Fruit fly (Drosophila melanogaster) whole organism, prepupa: ENCODE data around the gene Cyp4d20.
A peak's percentile ranks its signal among the peaks of the same experiment; 100 is the strongest.

Experiments
- CG11762 ChIP-seq: fragments of 200-800 bp; sonication (Bioruptor generic); optimal IDR thresholded peaks from 3 replicates; lab custom pipeline; 2016; ENCODE audit warnings: missing biosample characterization, missing genetic modification characterization; ENCODE audit not compliant: insufficient read depth
- CG11902 ChIP-seq: fragments of 200-800 bp; sonication (Bioruptor generic); optimal IDR thresholded peaks from 3 replicates; lab custom pipeline; 2016; ENCODE audit warnings: missing biosample characterization, missing genetic modification characterization
- CG15336 ChIP-seq: fragments of 200-800 bp; sonication (Bioruptor generic); IDR thresholded peaks from 2 replicates; pipeline ENCODE4 v1.3.6; 2022; ENCODE audit warnings: missing biosample characterization, missing genetic modification characterization
- CG1621 ChIP-seq: fragments of 200-800 bp; sonication (Bioruptor generic); optimal IDR thresholded peaks from 3 replicates; lab custom pipeline; 2018; ENCODE audit warnings: missing biosample characterization, mild to moderate bottlenecking, missing genetic modification characterization
- CG16779 ChIP-seq: fragments of 200-800 bp; sonication (Bioruptor generic); optimal IDR thresholded peaks from 3 replicates; lab custom pipeline; 2017; ENCODE audit warnings: missing biosample characterization, mild to moderate bottlenecking, missing genetic modification characterization
- CG3032 ChIP-seq: fragments of 200-800 bp; optimal IDR thresholded peaks from 2 replicates; lab custom pipeline; 2019; ENCODE audit warnings: missing biosample characterization, mild to moderate bottlenecking, missing genetic modification characterization, moderate library complexity
- CG31627 ChIP-seq: fragments of 200-800 bp; sonication (Bioruptor generic); optimal IDR thresholded peaks from 3 replicates; lab custom pipeline; 2016; ENCODE audit warnings: missing biosample characterization, missing genetic modification characterization
- CG34406 ChIP-seq: fragments of 200-800 bp; sonication (Bioruptor generic); optimal IDR thresholded peaks from 3 replicates; lab custom pipeline; 2016; ENCODE audit warnings: missing biosample characterization, missing genetic modification characterization
- CG3919 ChIP-seq: fragments of 200-800 bp; sonication (Bioruptor generic); optimal IDR thresholded peaks from 3 replicates; lab custom pipeline; 2016; ENCODE audit warnings: missing biosample characterization, missing genetic modification characterization
- CG6163 ChIP-seq: fragments of 200-800 bp; sonication (Bioruptor generic); IDR thresholded peaks from 3 replicates; pipeline ENCODE4 v1.3.6; 2022; ENCODE audit warnings: missing biosample characterization, missing genetic modification characterization
- CG6276 ChIP-seq: fragments of 200-800 bp; sonication (Bioruptor generic); optimal IDR thresholded peaks from 2 replicates; lab custom pipeline; 2017; ENCODE audit warnings: missing biosample characterization, mild to moderate bottlenecking, missing genetic modification characterization
- CG6792 ChIP-seq: fragments of 200-800 bp; sonication (Bioruptor generic); optimal IDR thresholded peaks from 3 replicates; lab custom pipeline; 2016; ENCODE audit warnings: missing biosample characterization, missing genetic modification characterization
- CG6808 ChIP-seq: fragments of 200-800 bp; sonication (Bioruptor generic); optimal IDR thresholded peaks from 3 replicates; lab custom pipeline; 2017; ENCODE audit warnings: missing biosample characterization, missing genetic modification characterization, mild to moderate bottlenecking, moderate library complexity, missing genetic modification reagents
- CG8119 ChIP-seq: fragments of 200-800 bp; sonication (Bioruptor generic); IDR thresholded peaks from 3 replicates; pipeline ENCODE4 v1.3.6; 2022; ENCODE audit warnings: missing biosample characterization, missing genetic modification characterization
- CG8319 ChIP-seq: fragments of 200-800 bp; sonication (Bioruptor generic); optimal IDR thresholded peaks from 3 replicates; lab custom pipeline; 2016; ENCODE audit warnings: missing biosample characterization, missing genetic modification characterization
- Eip75B ChIP-seq: fragments of 200-800 bp; sonication (Bioruptor generic); optimal IDR thresholded peaks from 3 replicates; lab custom pipeline; 2016; ENCODE audit warnings: missing biosample characterization, missing genetic modification characterization
- Eip78C ChIP-seq: fragments of 200-800 bp; sonication (Bioruptor generic); peaks from one replicate; lab custom pipeline; 2016; ENCODE audit warnings: missing biosample characterization, missing genetic modification characterization
- Eip93F ChIP-seq: fragments of 200-800 bp; sonication (Bioruptor generic); optimal IDR thresholded peaks from 2 replicates; lab custom pipeline; 2016; ENCODE audit warnings: missing biosample characterization, mild to moderate bottlenecking, missing genetic modification characterization
- Ets21C ChIP-seq: fragments of 200-800 bp; sonication (Bioruptor generic); optimal IDR thresholded peaks from 3 replicates; lab custom pipeline; 2016; ENCODE audit warnings: missing biosample characterization, missing genetic modification characterization
- Ets96B ChIP-seq: fragments of 200-800 bp; optimal IDR thresholded peaks from 2 replicates; lab custom pipeline; 2019; ENCODE audit warnings: missing biosample characterization, mild to moderate bottlenecking, missing genetic modification characterization, moderate library complexity
- Gug ChIP-seq: fragments of 200-800 bp; sonication (Bioruptor generic); IDR thresholded peaks from 2 replicates; pipeline ENCODE4 v1.3.6; 2022; ENCODE audit warnings: missing biosample characterization, missing genetic modification characterization
- Hr38 ChIP-seq: sonication (Bioruptor generic); optimal IDR thresholded peaks from 2 replicates; lab custom pipeline; 2016; ENCODE audit warnings: missing biosample characterization, missing genetic modification characterization
- Hr39 ChIP-seq: fragments of 200-800 bp; sonication (Bioruptor generic); optimal IDR thresholded peaks from 2 replicates; lab custom pipeline; 2016; ENCODE audit warnings: missing biosample characterization, missing genetic modification characterization
- Hr4 ChIP-seq: fragments of 200-800 bp; sonication (Bioruptor generic); optimal IDR thresholded peaks from 3 replicates; lab custom pipeline; 2016; ENCODE audit warnings: missing biosample characterization, missing genetic modification characterization
- Lpt ChIP-seq: fragments of 200-800 bp; sonication (Bioruptor generic); optimal IDR thresholded peaks from 3 replicates; lab custom pipeline; 2016; ENCODE audit warnings: missing biosample characterization, missing genetic modification characterization
- Met ChIP-seq: fragments of 200-800 bp; sonication (Bioruptor generic); optimal IDR thresholded peaks from 3 replicates; lab custom pipeline; 2016; ENCODE audit warnings: missing biosample characterization, missing genetic modification characterization
- OdsH ChIP-seq: fragments of 200-800 bp; sonication (Bioruptor generic); optimal IDR thresholded peaks from 3 replicates; lab custom pipeline; 2016; ENCODE audit warnings: missing biosample characterization, missing genetic modification characterization
- Smox ChIP-seq: fragments of 200-800 bp; sonication (Bioruptor generic); optimal IDR thresholded peaks from 3 replicates; lab custom pipeline; 2016; ENCODE audit warnings: missing biosample characterization, missing genetic modification characterization
- Sox14 ChIP-seq: fragments of 200-800 bp; sonication (Bioruptor generic); optimal IDR thresholded peaks from 3 replicates; lab custom pipeline; 2016; ENCODE audit warnings: missing biosample characterization, missing genetic modification characterization
- Sox15 ChIP-seq: fragments of 200-800 bp; sonication (Bioruptor generic); optimal IDR thresholded peaks from 3 replicates; lab custom pipeline; 2016; ENCODE audit warnings: missing biosample characterization, missing genetic modification characterization
- acj6 ChIP-seq: fragments of 200-800 bp; sonication (Bioruptor generic); optimal IDR thresholded peaks from 3 replicates; lab custom pipeline; 2016; ENCODE audit warnings: missing biosample characterization, missing genetic modification characterization
- dac ChIP-seq: fragments of 200-800 bp; sonication (Bioruptor generic); optimal IDR thresholded peaks from 2 replicates; lab custom pipeline; 2017; ENCODE audit warnings: missing biosample characterization, mild to moderate bottlenecking, missing genetic modification characterization
- dsx ChIP-seq: fragments of 200-800 bp; optimal IDR thresholded peaks from 3 replicates; lab custom pipeline; 2019; ENCODE audit warnings: missing biosample characterization, mild to moderate bottlenecking, missing genetic modification characterization, moderate library complexity; ENCODE audit not compliant: poor library complexity, severe bottlenecking
- eg ChIP-seq: fragments of 200-800 bp; sonication (Bioruptor generic); IDR thresholded peaks from 3 replicates; pipeline ENCODE4 v1.3.6; 2022; ENCODE audit warnings: missing biosample characterization, missing genetic modification characterization
- esn ChIP-seq: fragments of 200-800 bp; sonication (Bioruptor generic); optimal IDR thresholded peaks from 2 replicates; lab custom pipeline; 2016; ENCODE audit warnings: missing biosample characterization, mild to moderate bottlenecking, missing genetic modification characterization, moderate library complexity
- fkh ChIP-seq: fragments of 200-800 bp; sonication (Bioruptor generic); optimal IDR thresholded peaks from 3 replicates; lab custom pipeline; 2017; ENCODE audit warnings: missing biosample characterization, mild to moderate bottlenecking, missing genetic modification characterization, moderate library complexity
- lz ChIP-seq: fragments of 200-800 bp; sonication (Bioruptor generic); optimal IDR thresholded peaks from 3 replicates; lab custom pipeline; 2016; ENCODE audit warnings: missing biosample characterization, missing genetic modification characterization
- pdm3 ChIP-seq: fragments of 200-800 bp; sonication (Bioruptor generic); optimal IDR thresholded peaks from 3 replicates; lab custom pipeline; 2016; ENCODE audit warnings: missing biosample characterization, missing genetic modification characterization
- spab ChIP-seq: fragments of 200-800 bp; sonication (Bioruptor generic); optimal IDR thresholded peaks from 2 replicates; lab custom pipeline; 2017; ENCODE audit warnings: missing biosample characterization, mild to moderate bottlenecking, missing genetic modification characterization, missing genetic modification reagents
- svp ChIP-seq: fragments of 200-800 bp; sonication (Bioruptor generic); peaks from one replicate; lab custom pipeline; 2016; ENCODE audit warnings: missing biosample characterization, missing genetic modification characterization
- topi ChIP-seq: fragments of 200-800 bp; sonication (Bioruptor generic); optimal IDR thresholded peaks from 3 replicates; lab custom pipeline; 2016; ENCODE audit warnings: missing biosample characterization, missing genetic modification characterization
- vri ChIP-seq: fragments of 200-800 bp; sonication (Bioruptor generic); optimal IDR thresholded peaks from 3 replicates; lab custom pipeline; 2016; ENCODE audit warnings: missing biosample characterization, mild to moderate bottlenecking, missing genetic modification characterization

The Cyp4d20 gene

DNA sequence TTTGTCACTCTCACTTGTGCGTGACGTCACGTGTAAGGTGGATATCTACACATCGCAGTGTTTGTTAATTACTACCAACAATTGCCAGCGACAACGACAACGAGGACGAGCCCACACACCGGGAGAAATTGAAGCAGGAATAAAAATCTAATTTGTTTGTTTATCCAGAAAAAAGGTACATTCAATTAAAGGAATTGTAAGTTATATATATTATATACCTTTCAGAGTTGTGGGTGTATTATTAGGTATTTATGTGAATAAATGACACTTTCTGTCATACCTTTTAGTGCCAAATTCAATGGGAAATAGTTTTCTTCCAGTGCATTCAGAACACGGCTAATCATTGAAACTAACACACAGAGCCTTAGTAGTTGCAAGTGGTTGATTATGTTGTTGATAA lies 36.9 kb upstream of the Cyp4d20 start:
- peak; percentile 62 for TF ChIP-seq Hr4
- TF ChIP-seq CG15336: peak; percentile 65
- no peak for TF ChIP-seq lz (GFP tag; lab: Kevin White, UChicago)
- peak; percentile 65; the same call in 1 of the 3 replicates for TF ChIP-seq CG8119 (GFP tag; lab: Robert Waterston, UW)
- TF ChIP-seq Sox15: no peak

DNA sequence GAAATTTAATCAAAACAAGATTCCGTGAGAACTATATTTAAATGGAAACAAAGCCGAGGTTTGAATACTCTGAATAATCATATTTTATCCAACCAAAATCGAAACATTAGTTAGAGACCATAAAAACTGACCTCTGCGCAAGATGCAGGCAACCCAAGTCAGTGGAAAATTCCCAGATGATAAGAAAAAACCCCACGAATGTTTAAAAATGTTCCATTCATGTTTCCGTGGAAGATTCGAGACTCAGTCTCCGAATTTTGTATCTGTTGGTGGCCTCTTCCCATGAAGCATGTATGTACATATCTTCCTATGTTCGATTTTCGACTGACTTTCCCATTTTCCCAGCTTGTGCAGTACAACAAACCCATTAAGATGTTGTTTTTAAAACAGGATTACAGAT lies 26.5 kb upstream of the Cyp4d20 start:
- peak; percentile 76 for TF ChIP-seq svp (GFP tag; lab: Kevin White, UChicago)
- TF ChIP-seq CG31627 (GFP tag; lab: Kevin White, UChicago): no peak

DNA sequence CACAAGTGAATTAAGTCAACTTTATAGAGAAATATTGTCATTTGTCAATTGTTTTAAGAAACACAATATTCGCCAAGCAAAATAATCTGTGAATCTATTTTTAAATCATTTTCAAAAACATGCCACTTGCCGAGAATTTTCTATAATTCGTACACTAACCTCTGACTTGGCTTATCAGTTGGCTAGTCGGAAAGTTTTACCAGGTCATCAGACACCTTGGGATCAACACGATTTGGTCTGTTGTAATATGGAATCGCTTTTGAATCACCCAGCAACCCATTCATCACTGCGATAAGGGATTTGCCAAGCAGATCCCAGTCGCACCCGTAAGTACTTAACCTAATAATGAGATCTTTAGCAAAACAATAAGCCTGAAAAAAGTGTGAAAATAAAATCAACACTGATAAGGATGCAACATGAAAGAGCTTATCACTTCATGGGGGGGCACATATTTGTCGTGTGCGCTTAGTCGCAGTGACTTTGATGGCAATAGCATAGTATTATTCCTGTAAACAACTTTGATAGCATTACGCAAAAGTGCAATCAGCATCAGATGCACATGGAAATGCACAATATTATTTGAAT lies 25.9 kb upstream of the Cyp4d20 start:
- TF ChIP-seq svp (GFP tag; lab: Kevin White, UChicago): peak; percentile 92
- TF ChIP-seq CG6808 (GFP tag; lab: Kevin White, UChicago): no peak

DNA sequence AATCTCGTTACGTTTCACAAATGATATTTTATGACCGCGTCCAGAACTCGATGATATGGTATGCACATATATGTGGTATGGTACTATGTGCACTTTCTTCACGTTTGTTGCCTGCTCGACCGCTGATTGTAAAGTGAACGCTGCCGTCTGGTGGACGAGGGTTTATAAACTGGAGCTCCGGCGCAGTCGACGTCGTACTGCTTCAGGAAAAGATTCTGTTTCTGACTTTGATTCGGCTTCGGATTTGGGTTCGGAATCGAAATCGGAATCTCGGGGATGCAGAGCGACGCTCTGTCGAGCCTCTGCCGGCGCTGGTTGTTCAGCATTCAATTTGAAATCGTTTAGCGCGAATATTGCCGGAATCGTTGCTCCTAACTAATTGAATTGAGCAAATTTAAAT lies 25.2 kb upstream of the Cyp4d20 start, which contains the start of gene CG16758:
Gene CG16758, minus strand, starts transcription at position 142 of the 400 bp plus-strand sequence.
- TF ChIP-seq Hr4 (no peak), esn (no peak), Eip75B (GFP tag; lab: Kevin White, UChicago) (no peak), vri (GFP tag; lab: Kevin White, UChicago) (peak; percentile 16), CG11902 (GFP tag; lab: Kevin White, UChicago) (no peak), Eip93F (GFP tag; lab: Kevin White, UChicago) (no peak), fkh (GFP tag; lab: Kevin White, UChicago) (no peak), Sox15 (no peak), dac (GFP tag; lab: Kevin White, UChicago) (no peak), eg (GFP tag; lab: Robert Waterston, UW) (no peak), svp (GFP tag; lab: Kevin White, UChicago) (peak; percentile 75), CG6808 (GFP tag; lab: Kevin White, UChicago) (no peak), Met (GFP tag; lab: Kevin White, UChicago) (no peak), dsx (GFP tag; lab: Kevin White, UChicago) (no peak)

dm6 chr3L:2501764-2502163 lies 23.5 kb upstream of the Cyp4d20 start:
- peak; percentile 29 for TF ChIP-seq pdm3 (GFP tag; lab: Kevin White, UChicago)
- TF ChIP-seq eg (GFP tag; lab: Robert Waterston, UW): no peak
- TF ChIP-seq CG1621 (tag; lab: Kevin White, UChicago): no peak
- TF ChIP-seq svp (GFP tag; lab: Kevin White, UChicago): peak; percentile 65
- TF ChIP-seq esn: peak; percentile 68
- TF ChIP-seq Ets96B (tag; lab: Kevin White, UChicago): peak; percentile 47
- TF ChIP-seq Hr39 (GFP tag; lab: Kevin White, UChicago): peak; percentile 45
- TF ChIP-seq CG15336: no peak
- peak; percentile 54 for TF ChIP-seq OdsH
- TF ChIP-seq CG8319 (GFP tag; lab: Kevin White, UChicago): peak; percentile 31
- peak; percentile 29 for TF ChIP-seq topi (GFP tag; lab: Kevin White, UChicago)
- peak; percentile 49 for TF ChIP-seq Smox (GFP tag; lab: Kevin White, UChicago)
- TF ChIP-seq lz (GFP tag; lab: Kevin White, UChicago): peak; percentile 19
- TF ChIP-seq CG6163 (GFP tag; lab: Robert Waterston, UW): peak; percentile 52
- TF ChIP-seq Hr38 (GFP tag; lab: Kevin White, UChicago): no peak
- TF ChIP-seq spab (GFP tag; lab: Kevin White, UChicago): no peak
- TF ChIP-seq acj6 (GFP tag; lab: Kevin White, UChicago): peak; percentile 50
- TF ChIP-seq CG11902 (GFP tag; lab: Kevin White, UChicago): peak; percentile 15
- no peak for TF ChIP-seq CG16779 (tag; lab: Kevin White, UChicago)
- peak; percentile 51 for TF ChIP-seq Met (GFP tag; lab: Kevin White, UChicago)
- TF ChIP-seq CG6276 (GFP tag; lab: Kevin White, UChicago): no peak
- peak; percentile 34 for TF ChIP-seq CG3032 (tag; lab: Kevin White, UChicago)
- no peak for TF ChIP-seq Gug (GFP tag; lab: Robert Waterston, UW)
- TF ChIP-seq CG3919: peak; percentile 42
- TF ChIP-seq Ets21C (GFP tag; lab: Kevin White, UChicago): peak; percentile 25
- peak; percentile 18 for TF ChIP-seq Sox14 (GFP tag; lab: Kevin White, UChicago)
- peak; percentile 32 for TF ChIP-seq CG6792
- peak; percentile 20 for TF ChIP-seq Hr4
- no peak for TF ChIP-seq Lpt (GFP tag; lab: Kevin White, UChicago)
- peak; percentile 24 for TF ChIP-seq CG34406 (GFP tag; lab: Kevin White, UChicago)
- TF ChIP-seq CG31627 (GFP tag; lab: Kevin White, UChicago): peak; percentile 36
- TF ChIP-seq Eip75B (GFP tag; lab: Kevin White, UChicago): peak; percentile 25
- TF ChIP-seq CG11762: peak; percentile 30
- TF ChIP-seq dsx (GFP tag; lab: Kevin White, UChicago): peak; percentile 3
- peak; percentile 86 for TF ChIP-seq Eip78C (GFP tag; lab: Kevin White, UChicago)
